Worm (Caenorhabditis elegans) whole organism, mixed stage, embryonic: ENCODE measurements around the gene F10C5.3.

Experiments
- lin-13 ChIP-seq: fragments of 150-350 bp; optimal IDR thresholded peaks from 2 replicates; lab custom pipeline; 2014; ENCODE audit warnings: missing biosample characterization, missing genetic modification characterization
- mab-5 ChIP-seq: fragments of 150-350 bp; optimal IDR thresholded peaks from 2 replicates; lab custom pipeline; 2014; ENCODE audit warnings: missing biosample characterization, missing genetic modification characterization
- mls-2 ChIP-seq: sonication (generic microtip); optimal IDR thresholded peaks from 2 replicates; lab custom pipeline; 2016; ENCODE audit warnings: mild to moderate bottlenecking, missing genetic modification characterization, moderate library complexity, missing compliant biosample characterization
- nhr-76 ChIP-seq: sonication (generic microtip); optimal IDR thresholded peaks from 2 replicates; lab custom pipeline; 2017; ENCODE audit warnings: missing biosample characterization, missing genetic modification characterization
- snpc-4 ChIP-seq: fragments of 150-350 bp; optimal IDR thresholded peaks from 2 replicates; lab custom pipeline; 2014; ENCODE audit warnings: missing biosample characterization, missing genetic modification characterization
- zip-8 ChIP-seq: fragments of 150-350 bp; optimal IDR thresholded peaks from 2 replicates; lab custom pipeline; 2014; ENCODE audit warnings: missing biosample characterization, missing genetic modification characterization

ce11 chrIII:488464-488863, 4.8 kb downstream of the F10C5.3 start, which contains the start of gene F30H5.5:
- TF ChIP-seq nhr-76 (tag; lab: Kevin White, UChicago) (no peak), mls-2 (tag; lab: Kevin White, UChicago) (no peak), snpc-4 (tag; lab: Kevin White, UChicago) (no peak), mab-5 (no peak), zip-8 (tag; lab: Kevin White, UChicago) (no peak), lin-13 (tag; lab: Kevin White, UChicago) (no peak)
